Worm (Caenorhabditis elegans): ENCODE measurements around the gene F07C6.2.

F07C6.2 gene

DNA sequence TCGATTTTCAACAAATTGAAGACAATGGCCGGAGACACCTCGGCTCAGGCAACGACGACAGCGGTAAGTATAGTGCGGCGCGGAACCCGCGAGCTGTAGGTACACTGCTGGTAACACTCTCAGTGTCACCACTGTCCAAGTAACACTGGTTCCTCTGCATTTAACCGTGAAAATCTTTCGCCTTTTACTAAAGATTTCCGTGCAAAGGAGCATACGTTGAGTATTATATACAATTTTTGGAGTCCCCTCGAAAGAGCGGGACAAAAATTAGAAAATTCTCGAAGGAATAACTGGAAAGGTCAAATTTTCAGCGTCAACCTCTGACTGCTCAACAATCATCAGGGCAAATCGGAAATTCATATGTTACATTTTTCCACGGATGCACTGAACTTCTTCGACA, 5.0 kb upstream of the F07C6.2 start (continued):
- TF ChIP-seq nhr-27 (tag; optimal IDR thresholded peaks at IDR 0.05) (no peak), hrde-1 (tag; optimal IDR thresholded peaks at IDR 0.05; ENCODE audit: borderline replicate concordance) (no peak), let-607 (tag; optimal IDR thresholded peaks at IDR 0.05) (no peak), Y56A3A.18 (GFP tag; IDR thresholded peaks at IDR 0.05) (0 out of 2 replicates have a peak, but pooled peaks have one; percentile 11), repo-1 (tag; optimal IDR thresholded peaks at IDR 0.05) (peak; percentile 16), let-526 (GFP tag; IDR thresholded peaks at IDR 0.05) (no peak), lin-26 (GFP tag; IDR thresholded peaks at IDR 0.05) (peak; percentile 53; the same call in 1 of the 2 replicates), zim-3 (tag; optimal IDR thresholded peaks at IDR 0.05) (no peak), snpc-1.1 (tag; optimal IDR thresholded peaks at IDR 0.05; ENCODE audit: insufficient read depth) (peak; percentile 95), K12H6.12 (tag; optimal IDR thresholded peaks at IDR 0.05) (no peak), F57A8.1 (GFP tag; optimal IDR thresholded peaks at IDR 0.05) (no peak), dpl-1 (GFP tag; optimal IDR thresholded peaks at IDR 0.05) (no peak), F37B4.10 (GFP tag; IDR thresholded peaks at IDR 0.05) (no peak), akir-1 (GFP tag; optimal IDR thresholded peaks at IDR 0.05) (no peak), F57C9.4 (tag; optimal IDR thresholded peaks at IDR 0.05) (no peak), ceh-40 (GFP tag; IDR thresholded peaks at IDR 0.05) (no peak), nhr-120 (GFP tag; IDR thresholded peaks at IDR 0.05) (no peak), dox-1 (GFP tag; IDR thresholded peaks at IDR 0.05) (peak; percentile 81), lin-54 (GFP tag; optimal IDR thresholded peaks at IDR 0.05) (peak; percentile 5), lsl-1 (GFP tag; optimal IDR thresholded peaks at IDR 0.05) (peak; percentile 60), F55B11.4 (tag; optimal IDR thresholded peaks at IDR 0.05; ENCODE audit: borderline replicate concordance, insufficient read depth) (no peak), egl-44 (GFP tag; IDR thresholded peaks at IDR 0.05) (no peak), B0261.1 (tag; optimal IDR thresholded peaks at IDR 0.05) (no peak), lag-1 (GFP tag; IDR thresholded peaks at IDR 0.05) (no peak), aptf-3 (GFP tag; IDR thresholded peaks at IDR 0.05) (no peak), pbrm-1 (GFP tag; IDR thresholded peaks at IDR 0.05) (peak; percentile 91), lin-35 (GFP tag; optimal IDR thresholded peaks at IDR 0.05) (no peak), ztf-6 (GFP tag; IDR thresholded peaks at IDR 0.05) (no peak), unc-62 (GFP tag; optimal IDR thresholded peaks at IDR 0.05) (no peak), mes-4 (tag; optimal IDR thresholded peaks at IDR 0.05) (no peak), madf-8 (GFP tag; conservative IDR thresholded peaks at IDR 0.05) (0 out of 2 replicates have a peak, but pooled peaks have one; percentile 38), ZK185.1 (tag; optimal IDR thresholded peaks at IDR 0.05; ENCODE audit: poor library complexity, severe bottlenecking) (no peak), C17E4.6 (GFP tag; IDR thresholded peaks at IDR 0.05) (no peak), nfya-1 (tag; optimal IDR thresholded peaks at IDR 0.05; ENCODE audit: borderline replicate concordance, insufficient read depth) (no peak), athp-1 (tag; optimal IDR thresholded peaks at IDR 0.05) (no peak)

DNA sequence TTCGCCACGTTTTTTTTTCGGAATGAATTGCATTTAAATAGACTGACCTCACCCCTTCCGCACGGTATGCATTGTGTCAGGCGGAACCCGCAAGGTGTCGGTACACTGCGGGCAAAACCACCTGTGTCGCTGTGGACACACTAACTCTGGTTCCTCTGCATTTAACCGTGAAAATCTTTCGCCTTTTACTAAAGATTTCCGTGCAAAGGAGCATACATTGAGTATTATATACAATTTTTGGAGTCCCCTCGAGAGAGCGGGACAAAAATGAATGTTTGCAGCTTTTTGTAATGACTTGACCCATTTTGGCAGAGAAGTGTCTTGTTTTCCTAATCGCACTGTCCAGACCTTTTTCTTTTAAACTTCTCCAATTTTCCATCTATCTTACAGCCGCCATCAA, 4.0 kb upstream of the F07C6.2 start:
- peak; percentile 28 for TF ChIP-seq xnd-1 (tag; optimal IDR thresholded peaks at IDR 0.05)
- peak; percentile 61 for TF ChIP-seq him-1 (tag; optimal IDR thresholded peaks at IDR 0.05)
- 0 out of 2 replicates have a peak, but pooled peaks have one; percentile 55 for TF ChIP-seq attf-3 (GFP tag; conservative IDR thresholded peaks at IDR 0.05)
- TF ChIP-seq athp-1 (tag; optimal IDR thresholded peaks at IDR 0.05) = peak; percentile 8
- TF ChIP-seq madf-8 (GFP tag; conservative IDR thresholded peaks at IDR 0.05) = peak; percentile 60
- TF ChIP-seq mcd-1 (GFP tag; IDR thresholded peaks at IDR 0.05) = peak; percentile 50; the same call in 1 of the 2 replicates
- peak; percentile 84 for TF ChIP-seq madf-6 (GFP tag; IDR thresholded peaks at IDR 0.05)
- peak; percentile 71 for TF ChIP-seq tbp1 (GFP tag; optimal IDR thresholded peaks at IDR 0.05)
- TF ChIP-seq Y53G8AR.9 (GFP tag; conservative IDR thresholded peaks at IDR 0.05) = peak; percentile 23; the same call in 1 of the 2 replicates
- TF ChIP-seq F33H1.4 (GFP tag; IDR thresholded peaks at IDR 0.05) = peak; percentile 48
- TF ChIP-seq K11D2.4 (GFP tag; IDR thresholded peaks at IDR 0.05) = peak; percentile 47; the same call in 1 of the 2 replicates
- peak; percentile 94 for TF ChIP-seq snpc-1.1 (tag; optimal IDR thresholded peaks at IDR 0.05; ENCODE audit: insufficient read depth)
- TF ChIP-seq F49E8.2 (tag; optimal IDR thresholded peaks at IDR 0.05; ENCODE audit: insufficient read depth) = peak; percentile 75
- peak; percentile 80 for TF ChIP-seq dox-1 (GFP tag; IDR thresholded peaks at IDR 0.05)
- 0 out of 2 replicates have a peak, but pooled peaks have one; percentile 39 for TF ChIP-seq nfyb-1 (GFP tag; IDR thresholded peaks at IDR 0.05)
- TF ChIP-seq rcor-1 (GFP tag; IDR thresholded peaks at IDR 0.05) = peak; percentile 81
- TF ChIP-seq ceh-100 (GFP tag; IDR thresholded peaks at IDR 0.05) = peak; percentile 25; the same call in 1 of the 2 replicates
- TF ChIP-seq pbrm-1 (GFP tag; IDR thresholded peaks at IDR 0.05) = peak; percentile 98
